Worm (Caenorhabditis elegans): ENCODE data around the gene Y50D4B.4.

Gene Y50D4B.4

ce11 chrV:1102569-1102968 is 10.1 kb downstream of the Y50D4B.4 start:
- TF ChIP-seq ztf-3 (GFP tag; optimal IDR thresholded peaks at IDR 0.05): no peak
- no peak for TF ChIP-seq hmg-1.2 (GFP tag; IDR thresholded peaks at IDR 0.05)
- no peak for TF ChIP-seq tbx-9 (tag; optimal IDR thresholded peaks at IDR 0.05; ENCODE audit: borderline replicate concordance)
- TF ChIP-seq hlh-26 (GFP tag; conservative IDR thresholded peaks at IDR 0.05): no peak
- no peak for TF ChIP-seq sea-2 (GFP tag; IDR thresholded peaks at IDR 0.05)
- no peak for TF ChIP-seq nhr-90 (tag; optimal IDR thresholded peaks at IDR 0.05)
- TF ChIP-seq madf-10 (tag; optimal IDR thresholded peaks at IDR 0.05): no peak
- no peak for TF ChIP-seq egl-44 (GFP tag; IDR thresholded peaks at IDR 0.05)
- TF ChIP-seq cebp-2 (GFP tag; IDR thresholded peaks at IDR 0.05): no peak
- no peak for TF ChIP-seq egl-18 (GFP tag; IDR thresholded peaks at IDR 0.05)
- no peak for TF ChIP-seq ceh-40 (GFP tag; IDR thresholded peaks at IDR 0.05)
- TF ChIP-seq D2030.7 (GFP tag; IDR thresholded peaks at IDR 0.05): no peak
- no peak for TF ChIP-seq somi-1 (GFP tag; optimal IDR thresholded peaks at IDR 0.05)
- TF ChIP-seq nfya-1 (tag; optimal IDR thresholded peaks at IDR 0.05; ENCODE audit: borderline replicate concordance, insufficient read depth): no peak
- no peak for TF ChIP-seq F57C9.4 (tag; optimal IDR thresholded peaks at IDR 0.05)

ce11 chrV:1112180-1112579 is 19.7 kb downstream of the Y50D4B.4 start:
- TF ChIP-seq ets-4 (GFP tag; optimal IDR thresholded peaks at IDR 0.05) (no peak), dpff-1 (tag; optimal IDR thresholded peaks at IDR 0.05) (no peak), snpc-3.4 (tag; optimal IDR thresholded peaks at IDR 0.05) (no peak), chd-7 (tag; optimal IDR thresholded peaks at IDR 0.05) (no peak), fkh-3 (tag; optimal IDR thresholded peaks at IDR 0.05) (no peak), C06A6.2 (GFP tag; conservative IDR thresholded peaks at IDR 0.05) (no peak)

- TF ChIP-seq K12H6.12 (tag; optimal IDR thresholded peaks at IDR 0.05) (no peak), die-1 (tag; optimal IDR thresholded peaks at IDR 0.05) (no peak), ztf-3 (GFP tag; optimal IDR thresholded peaks at IDR 0.05) (no peak), zim-3 (tag; optimal IDR thresholded peaks at IDR 0.05) (no peak), Y95B8A.8 (GFP tag; IDR thresholded peaks at IDR 0.05) (no peak), F57A8.1 (GFP tag; optimal IDR thresholded peaks at IDR 0.05) (no peak), F57C9.4 (tag; optimal IDR thresholded peaks at IDR 0.05) (no peak), hmg-20 (GFP tag; IDR thresholded peaks at IDR 0.05) (no peak), ztf-25 (GFP tag; IDR thresholded peaks at IDR 0.05) (no peak), F49E8.2 (tag; optimal IDR thresholded peaks at IDR 0.05; ENCODE audit: insufficient read depth) (no peak), snpc-1.1 (tag; optimal IDR thresholded peaks at IDR 0.05; ENCODE audit: insufficient read depth) (no peak), F55B11.4 (tag; optimal IDR thresholded peaks at IDR 0.05; ENCODE audit: borderline replicate concordance, insufficient read depth) (no peak), mxl-1 (tag; optimal IDR thresholded peaks at IDR 0.05) (no peak), madf-6 (GFP tag; IDR thresholded peaks at IDR 0.05) (no peak), repo-1 (tag; optimal IDR thresholded peaks at IDR 0.05) (no peak), ama-1 (optimal IDR thresholded peaks at IDR 0.05) (no peak), ama-1 (GFP tag; optimal IDR thresholded peaks at IDR 0.05) (no peak), F22D6.2 (tag; optimal IDR thresholded peaks at IDR 0.05) (no peak)
Measured at ce11 chrV:1112658-1113057, 20.2 kb downstream of the Y50D4B.4 start, which contains the start of gene Y50D4B.1. Gene Y50D4B.1 (plus strand): TSS chrV:1112958.

- TF ChIP-seq somi-1 (GFP tag; optimal IDR thresholded peaks at IDR 0.05) (no peak), Y95B8A.8 (GFP tag; IDR thresholded peaks at IDR 0.05) (no peak), him-1 (tag; optimal IDR thresholded peaks at IDR 0.05) (no peak), ekl-4 (GFP tag; IDR thresholded peaks at IDR 0.05) (no peak), zim-3 (tag; optimal IDR thresholded peaks at IDR 0.05) (no peak), ceh-27 (GFP tag; optimal IDR thresholded peaks at IDR 0.05) (no peak), dox-1 (GFP tag; IDR thresholded peaks at IDR 0.05) (no peak), lin-35 (GFP tag; optimal IDR thresholded peaks at IDR 0.05) (no peak), madf-10 (tag; optimal IDR thresholded peaks at IDR 0.05) (no peak), T26A5.8 (tag; optimal IDR thresholded peaks at IDR 0.05) (no peak), nhr-90 (tag; optimal IDR thresholded peaks at IDR 0.05) (no peak)
Measured at ce11 chrV:1120101-1120500, 27.6 kb downstream of the Y50D4B.4 start.

Data from whole organism, young adult.